Worm (Caenorhabditis elegans) whole organism, L4 larva: Measurements from ENCODE around the gene adbp-1.

Experiments
- F10B5.3 ChIP-seq: sonication (generic microtip); optimal IDR thresholded peaks from 2 replicates; lab custom pipeline; 2016; ENCODE audit warnings: mild to moderate bottlenecking, missing genetic modification characterization, missing compliant biosample characterization
- F26F4.8 ChIP-seq: fragments of 200-800 bp; sonication (Bioruptor generic); conservative IDR thresholded peaks from 2 replicates; pipeline ENCODE4 v1.3.6; 2022; ENCODE audit warnings: missing genetic modification characterization, missing compliant biosample characterization
- T26A8.4 ChIP-seq: fragments of 200-800 bp; sonication (Bioruptor generic); IDR thresholded peaks from 2 replicates; pipeline ENCODE4 v1.3.6; 2022; ENCODE audit warnings: missing genetic modification characterization, missing compliant biosample characterization
- Y105C5A.15 ChIP-seq: fragments of 200-800 bp; sonication (Bioruptor generic); IDR thresholded peaks from 2 replicates; pipeline ENCODE4 v1.3.6; 2022; ENCODE audit warnings: missing genetic modification characterization, missing compliant biosample characterization
- aha-1 ChIP-seq: fragments of 150-350 bp; peaks from one replicate; lab custom pipeline; 2014; ENCODE audit warnings: missing biosample characterization, missing genetic modification characterization
- cey-2 ChIP-seq: sonication (generic microtip); optimal IDR thresholded peaks from 3 replicates; lab custom pipeline; 2017; ENCODE audit warnings: missing genetic modification characterization, mild to moderate bottlenecking, missing compliant biosample characterization, antibody characterized with exemption, borderline replicate concordance; ENCODE audit not compliant: insufficient read depth
- daf-12 ChIP-seq: fragments of 150-350 bp; optimal IDR thresholded peaks from 2 replicates; lab custom pipeline; 2014; ENCODE audit warnings: missing biosample characterization, missing genetic modification reagents, missing genetic modification characterization
- dmd-6 ChIP-seq: fragments of 200-800 bp; sonication (Bioruptor generic); IDR thresholded peaks from 2 replicates; pipeline ENCODE4 v1.3.6; 2022; ENCODE audit warnings: missing genetic modification reagents, missing genetic modification characterization, missing compliant biosample characterization
- dmd-8 ChIP-seq: fragments of 200-800 bp; sonication (Bioruptor generic); IDR thresholded peaks from 2 replicates; pipeline ENCODE4 v1.3.6; 2022; ENCODE audit warnings: missing genetic modification characterization, missing compliant biosample characterization
- dve-1 ChIP-seq: sonication (generic microtip); optimal IDR thresholded peaks from 2 replicates; lab custom pipeline; 2017; ENCODE audit warnings: antibody characterized with exemption, mild to moderate bottlenecking, missing genetic modification characterization, missing compliant biosample characterization; ENCODE audit not compliant: insufficient read depth
- egl-27 ChIP-seq: sonication (generic microtip); optimal IDR thresholded peaks from 3 replicates; lab custom pipeline; 2017; ENCODE audit warnings: missing biosample characterization, missing genetic modification reagents, missing genetic modification characterization
- egl-43 ChIP-seq: fragments of 200-800 bp; sonication (Bioruptor generic); IDR thresholded peaks from 2 replicates; pipeline ENCODE4 v1.3.6; 2022; ENCODE audit warnings: missing genetic modification reagents, missing genetic modification characterization, missing compliant biosample characterization
- hlh-11 ChIP-seq: fragments of 200-800 bp; sonication (Bioruptor generic); optimal IDR thresholded peaks from 2 replicates; lab custom pipeline; 2018; ENCODE audit warnings: mild to moderate bottlenecking, missing genetic modification characterization, missing compliant biosample characterization
- hmg-1.1 ChIP-seq: fragments of 200-800 bp; sonication (Bioruptor generic); IDR thresholded peaks from 2 replicates; pipeline ENCODE4 v1.3.6; 2022; ENCODE audit warnings: missing genetic modification reagents, missing genetic modification characterization, missing compliant biosample characterization
- lin-1 ChIP-seq: fragments of 200-800 bp; sonication (Bioruptor generic); IDR thresholded peaks from 2 replicates; pipeline ENCODE4 v1.3.6; 2022; ENCODE audit warnings: missing genetic modification reagents, missing genetic modification characterization, missing compliant biosample characterization
- lin-13 ChIP-seq: fragments of 150-350 bp; optimal IDR thresholded peaks from 2 replicates; lab custom pipeline; 2014; ENCODE audit warnings: missing biosample characterization, missing genetic modification reagents, missing genetic modification characterization
- lsy-2 ChIP-seq, 2 experiments: fragments of 150-350 bp in 1 of 2; sonication (generic microtip) in 1 of 2; optimal IDR thresholded peaks; 2 replicates each; lab custom pipeline; 2014 to 2017; ENCODE audit warnings: missing biosample characterization in 2 of 2, missing genetic modification characterization in 2 of 2
- madf-9 ChIP-seq: fragments of 200-800 bp; sonication (Bioruptor generic); conservative IDR thresholded peaks from 2 replicates; pipeline ENCODE4 v1.3.6; 2022; ENCODE audit warnings: missing genetic modification reagents, missing genetic modification characterization, missing compliant biosample characterization
- mes-2 ChIP-seq: sonication (generic microtip); optimal IDR thresholded peaks from 2 replicates; lab custom pipeline; 2016; ENCODE audit warnings: missing genotype, mild to moderate bottlenecking, missing genetic modification characterization, missing compliant biosample characterization; ENCODE audit not compliant: poor library complexity, severe bottlenecking
- mxl-3 ChIP-seq: fragments of 200-800 bp; sonication (Bioruptor generic); optimal IDR thresholded peaks from 2 replicates; lab custom pipeline; 2018; ENCODE audit warnings: mild to moderate bottlenecking, missing genetic modification characterization, missing compliant biosample characterization
- nhr-111 ChIP-seq: fragments of 200-800 bp; sonication (Bioruptor generic); optimal IDR thresholded peaks from 2 replicates; lab custom pipeline; 2018; ENCODE audit warnings: mild to moderate bottlenecking, missing genetic modification characterization, missing compliant biosample characterization
- nhr-28 ChIP-seq: fragments of 150-350 bp; optimal IDR thresholded peaks from 2 replicates; lab custom pipeline; 2014; ENCODE audit warnings: missing biosample characterization, missing genetic modification characterization
- nhr-48 ChIP-seq: sonication (generic microtip); optimal IDR thresholded peaks from 2 replicates; lab custom pipeline; 2016; ENCODE audit warnings: mild to moderate bottlenecking, missing genetic modification characterization, missing compliant biosample characterization
- nhr-6 ChIP-seq: fragments of 150-350 bp; optimal IDR thresholded peaks from 2 replicates; lab custom pipeline; 2014; ENCODE audit warnings: missing biosample characterization, missing genetic modification characterization
- nhr-77 ChIP-seq: fragments of 150-350 bp; optimal IDR thresholded peaks from 2 replicates; lab custom pipeline; 2014; ENCODE audit warnings: missing biosample characterization, missing genetic modification characterization
- php-3 ChIP-seq: fragments of 200-800 bp; sonication (Bioruptor generic); IDR thresholded peaks from 2 replicates; pipeline ENCODE4 v1.3.6; 2022; ENCODE audit warnings: missing genetic modification reagents, missing genetic modification characterization, missing compliant biosample characterization
- pqm-1 ChIP-seq: sonication (generic microtip); optimal IDR thresholded peaks from 2 replicates; lab custom pipeline; 2017; ENCODE audit warnings: missing biosample characterization, missing genetic modification characterization
- set-16 ChIP-seq: fragments of 200-800 bp; sonication (Bioruptor generic); IDR thresholded peaks from 2 replicates; pipeline ENCODE4 v1.3.6; 2022; ENCODE audit warnings: missing genetic modification reagents, missing genetic modification characterization, missing compliant biosample characterization
- tag-97 ChIP-seq: fragments of 200-800 bp; sonication (Bioruptor generic); IDR thresholded peaks from 2 replicates; pipeline ENCODE4 v1.3.6; 2022; ENCODE audit warnings: missing genetic modification characterization, missing compliant biosample characterization
- unc-130 ChIP-seq: sonication (generic microtip); optimal IDR thresholded peaks from 2 replicates; lab custom pipeline; 2016; ENCODE audit warnings: missing genetic modification reagents, missing genetic modification characterization, missing compliant biosample characterization
- unc-39 ChIP-seq: sonication (generic microtip); optimal IDR thresholded peaks from 2 replicates; lab custom pipeline; 2017; ENCODE audit warnings: missing biosample characterization, missing genetic modification characterization
- unc-62 ChIP-seq, 3 experiments: fragments of 150-350 bp in 1 of 3; sonication (generic microtip); optimal IDR thresholded peaks in 2 of 3; peaks in 1 of 3; 1 replicate in 1 of 3; 2 replicates in 2 of 3; lab custom pipeline; 2014 to 2017; ENCODE audit warnings: missing biosample characterization in 3 of 3, missing genetic modification characterization in 3 of 3, missing genetic modification reagents in 3 of 3, missing genotype in 1 of 3
- zfp-3 ChIP-seq: fragments of 200-800 bp; sonication (Bioruptor generic); conservative IDR thresholded peaks from 2 replicates; pipeline ENCODE4 v1.3.6; 2022; ENCODE audit warnings: missing genetic modification reagents, missing genetic modification characterization, missing compliant biosample characterization
- zip-11 ChIP-seq: fragments of 200-800 bp; sonication (Bioruptor generic); IDR thresholded peaks from 2 replicates; pipeline ENCODE4 v1.3.6; 2022; ENCODE audit warnings: missing genetic modification characterization, missing compliant biosample characterization
- ztf-11 ChIP-seq: fragments of 150-350 bp; optimal IDR thresholded peaks from 2 replicates; lab custom pipeline; 2014; ENCODE audit warnings: missing biosample characterization, missing genetic modification characterization

Gene adbp-1

ce11 chrII:11444973-11445372, 1.0 kb downstream of the adbp-1 start, which contains the start of gene W02B12.13:
Gene W02B12.13 (plus strand): TSS chrII:11445273.
- no peak for TF ChIP-seq F26F4.8 (GFP tag; lab: Robert Waterston, UW)
- TF ChIP-seq unc-39, result no peak
- no peak for TF ChIP-seq nhr-111 (GFP tag; lab: Kevin White, UChicago)
- no peak for TF ChIP-seq nhr-6 (tag; lab: Kevin White, UChicago)

DNA sequence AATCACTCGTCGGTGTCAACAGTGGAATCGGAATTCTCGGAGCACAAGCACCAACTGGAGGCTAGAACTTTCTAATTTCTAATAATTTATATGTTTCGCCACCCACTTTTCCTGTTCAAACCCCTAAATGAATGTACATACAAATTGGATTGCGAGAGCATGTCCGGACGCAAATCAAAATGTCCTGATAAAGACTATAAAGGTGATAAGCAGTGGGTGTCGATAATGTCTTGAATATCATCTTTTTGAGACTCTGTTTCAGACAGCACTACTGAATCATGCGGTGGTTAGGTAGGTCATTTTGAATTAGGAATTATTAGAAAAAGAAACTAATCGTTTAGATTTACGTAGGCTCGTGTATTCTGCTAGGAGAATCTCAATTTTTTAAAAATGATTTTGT, 4.8 kb downstream of the adbp-1 start, which contains the start of gene W02B12.1:
Gene W02B12.1, plus strand, starts transcription at position 269 of the 400 bp plus-strand sequence.
- no peak for TF ChIP-seq php-3 (GFP tag; lab: Robert Waterston, UW)
- no peak for TF ChIP-seq mes-2
- TF ChIP-seq zip-11, result no peak
- no peak for TF ChIP-seq nhr-48 (tag; lab: Kevin White, UChicago)
- no peak for TF ChIP-seq tag-97 (GFP tag; lab: Robert Waterston, UW)
- peak; percentile 70 for TF ChIP-seq aha-1
- TF ChIP-seq nhr-77 (tag; lab: Kevin White, UChicago), result no peak
- no peak for TF ChIP-seq unc-130 (GFP tag; lab: Kevin White, UChicago)
- no peak for TF ChIP-seq ztf-11 (tag; lab: Kevin White, UChicago)
- TF ChIP-seq hlh-11 (tag; lab: Kevin White, UChicago), result peak; percentile 40
- peak; percentile 78 for TF ChIP-seq pqm-1 (tag; lab: Kevin White, UChicago)
- TF ChIP-seq nhr-6 (tag; lab: Kevin White, UChicago), result no peak
- no peak for TF ChIP-seq hmg-1.1 (GFP tag; lab: Robert Waterston, UW)
- no peak for TF ChIP-seq set-16
- peak; percentile 30; the same call in 1 of the 2 replicates for TF ChIP-seq dmd-6
- TF ChIP-seq dmd-8, result no peak
- TF ChIP-seq lin-13 (GFP tag; lab: Kevin White, UChicago), result no peak
- peak; percentile 6 for TF ChIP-seq mxl-3 (GFP tag; lab: Kevin White, UChicago)
- peak; percentile 41 for TF ChIP-seq dve-1 (tag; lab: Kevin White, UChicago)
- TF ChIP-seq nhr-28, result peak; percentile 38
- TF ChIP-seq lsy-2 (tag; optimal IDR thresholded peaks at IDR 0.05; lab: Kevin White, UChicago), result no peak
- TF ChIP-seq lin-1, result no peak
- TF ChIP-seq madf-9, result no peak
- TF ChIP-seq F10B5.3, result no peak
- TF ChIP-seq, all 104 proteins: peak for 7

ce11 chrII:11450882-11451281, 6.9 kb downstream of the adbp-1 start:
- TF ChIP-seq T26A8.4 (GFP tag; lab: Robert Waterston, UW) (no peak), cey-2 (tag; lab: Kevin White, UChicago) (no peak), tag-97 (GFP tag; lab: Robert Waterston, UW) (no peak), lin-1 (no peak), daf-12 (tag; lab: Kevin White, UChicago) (no peak), zfp-3 (GFP tag; lab: Robert Waterston, UW) (no peak), aha-1 (peak; percentile 4), Y105C5A.15 (GFP tag; lab: Robert Waterston, UW) (no peak), unc-130 (GFP tag; lab: Kevin White, UChicago) (no peak), egl-27 (tag; lab: Kevin White, UChicago) (no peak), nhr-77 (tag; lab: Kevin White, UChicago) (no peak), unc-62 (GFP tag; optimal IDR thresholded peaks at IDR 0.05 in 1 of 2; lab: Kevin White, UChicago) (peak in 1 of 2 experiments; percentile 94), unc-62 (tag; optimal IDR thresholded peaks at IDR 0.05; lab: Kevin White, UChicago) (no peak)

ce11 chrII:11451738-11452137, 7.8 kb downstream of the adbp-1 start:
- TF ChIP-seq set-16 (peak; percentile 74), mes-2 (no peak), egl-43 (GFP tag; lab: Robert Waterston, UW) (0 out of 2 replicates have a peak, but pooled peaks have one; percentile 43)
